2 fruit fly cellular contexts compared by ENCODE assay signal in the genomic region with DNA sequence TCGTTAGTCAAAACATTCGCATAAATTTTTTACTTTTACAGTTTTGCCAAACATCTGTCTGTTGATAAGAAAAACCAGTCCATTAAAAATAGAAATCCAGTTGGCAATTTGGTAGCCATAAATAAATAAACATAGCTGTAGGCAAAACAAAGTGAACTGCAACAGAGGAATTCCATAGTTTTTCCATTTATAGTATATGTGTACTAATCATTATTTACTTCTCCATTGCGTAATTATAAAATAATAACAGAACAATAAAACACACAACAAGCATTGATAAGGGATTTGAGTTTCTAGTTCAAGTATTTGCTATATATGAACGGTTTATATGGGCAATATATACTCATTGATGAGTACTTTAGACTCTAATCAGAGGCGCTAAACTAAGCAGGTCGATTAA.
TF ChIP-seq lines count a peak whose summit lies in the region.

No protein-coding gene starts in this region.

- TF ChIP-seq CTCF in whole organism, embryonic (GFP tag; optimal IDR thresholded peaks at IDR 0.05; lab: Kevin White, UChicago) = no peak

TF ChIP-seq in whole organism, adult, 20 proteins besides CTCF, POLR2A, EP300 and RAD21:
- TF ChIP-seq CG7101 (tag; optimal IDR thresholded peaks at IDR 0.05; lab: Kevin White, UChicago) (no peak), cic (GFP tag; optimal IDR thresholded peaks at IDR 0.05; lab: Kevin White, UChicago) (peak; percentile 70), bab1 (GFP tag; optimal IDR thresholded peaks at IDR 0.05; lab: Kevin White, UChicago) (no peak), CG1620 (GFP tag; optimal IDR thresholded peaks at IDR 0.05; lab: Kevin White, UChicago) (no peak), pad (GFP tag; optimal IDR thresholded peaks at IDR 0.05; lab: Kevin White, UChicago) (no peak), CG12768 (GFP tag; optimal IDR thresholded peaks at IDR 0.05; lab: Kevin White, UChicago) (peak; percentile 35), CG33017 (tag; optimal IDR thresholded peaks at IDR 0.05; lab: Kevin White, UChicago) (peak; percentile 44)

TF ChIP-seq in whole organism, embryonic, 481 proteins besides CTCF, POLR2A, EP300 and RAD21:
- TF ChIP-seq Hmr (GFP tag; optimal IDR thresholded peaks at IDR 0.05; lab: Kevin White, UChicago) (peak; percentile 2), CG15601 (tag; optimal IDR thresholded peaks at IDR 0.05; lab: Kevin White, UChicago) (peak; percentile 1), CG17568 (GFP tag; optimal IDR thresholded peaks at IDR 0.05; lab: Kevin White, UChicago) (peak; percentile 12), Pdp1 (GFP tag; optimal IDR thresholded peaks at IDR 0.05; lab: Kevin White, UChicago) (peak in 1 of 2 experiments; percentile 82), bsh (GFP tag; optimal IDR thresholded peaks at IDR 0.05; lab: Kevin White, UChicago) (peak in 1 of 2 experiments; percentile 7), sens (GFP tag; lab: Kevin White, UChicago) (peak; percentile 59), CG4854 (GFP tag; optimal IDR thresholded peaks at IDR 0.05; lab: Kevin White, UChicago) (no peak), CG3281 (GFP tag; optimal IDR thresholded peaks at IDR 0.05; lab: Kevin White, UChicago) (no peak), Asciz (GFP tag; optimal IDR thresholded peaks at IDR 0.05; lab: Kevin White, UChicago) (peak; percentile 12), Sox100B (GFP tag; optimal IDR thresholded peaks at IDR 0.05; lab: Kevin White, UChicago) (peak; percentile 1), Side (GFP tag; optimal IDR thresholded peaks at IDR 0.05; lab: Kevin White, UChicago) (no peak), sd (tag; optimal IDR thresholded peaks at IDR 0.05; lab: Kevin White, UChicago) (peak; percentile 66), sug (tag; optimal IDR thresholded peaks at IDR 0.05; lab: Kevin White, UChicago) (peak; percentile 22), exex (tag; optimal IDR thresholded peaks at IDR 0.05; lab: Kevin White, UChicago) (peak; percentile 43)
